Fruit fly (Drosophila melanogaster) whole organism, wandering third instar larva: ENCODE data around the gene sip2.
A peak's percentile ranks its signal among the peaks of the same experiment; 100 is the strongest.

Source experiments
- CrebA ChIP-seq: fragments of 200-800 bp; sonication (Bioruptor generic); optimal IDR thresholded peaks from 2 replicates; lab custom pipeline; 2016; ENCODE audit warnings: missing biosample characterization, mild to moderate bottlenecking, missing genetic modification characterization, borderline replicate concordance
- Dfd ChIP-seq: fragments of >200 bp; optimal IDR thresholded peaks from 2 replicates; lab custom pipeline; 2017; ENCODE audit warnings: missing biosample characterization, missing genetic modification characterization
- Dif ChIP-seq: fragments of 200-275, 200-300 bp; sonication (Bioruptor generic); optimal IDR thresholded peaks from 2 replicates; lab custom pipeline; 2018; ENCODE audit warnings: missing biosample characterization, missing genetic modification characterization; ENCODE audit not compliant: partially characterized antibody
- GATAd ChIP-seq: sonication (Bioruptor generic); optimal IDR thresholded peaks from 2 replicates; lab custom pipeline; 2016; ENCODE audit warnings: missing biosample characterization, missing genetic modification characterization
- HLH106 ChIP-seq: fragments of 200-800 bp; optimal IDR thresholded peaks from 3 replicates; lab custom pipeline; 2019; ENCODE audit warnings: missing biosample characterization, mild to moderate bottlenecking, missing genetic modification characterization, moderate library complexity
- Hnf4 ChIP-seq: fragments of 200-800 bp; sonication (Bioruptor generic); optimal IDR thresholded peaks from 2 replicates; lab custom pipeline; 2016; ENCODE audit warnings: missing biosample characterization, mild to moderate bottlenecking, missing genetic modification characterization
- Hr78 ChIP-seq: fragments of >200 bp; optimal IDR thresholded peaks from 2 replicates; lab custom pipeline; 2017; ENCODE audit warnings: missing biosample characterization, missing genetic modification characterization
- Hr83 ChIP-seq: fragments of 200-300 bp; sonication (Bioruptor generic); optimal IDR thresholded peaks from 2 replicates; lab custom pipeline; 2016; ENCODE audit warnings: missing biosample characterization, mild to moderate bottlenecking, missing genetic modification characterization, moderate library complexity; ENCODE audit not compliant: poor library complexity, severe bottlenecking
- Jra ChIP-seq: sonication (Bioruptor generic); optimal IDR thresholded peaks from 2 replicates; lab custom pipeline; 2016; ENCODE audit warnings: missing biosample characterization, missing genetic modification characterization
- Mio ChIP-seq: sonication (Bioruptor generic); optimal IDR thresholded peaks from 2 replicates; lab custom pipeline; 2016; ENCODE audit warnings: missing biosample characterization, missing genetic modification characterization
- Myc ChIP-seq: fragments of >200 bp; optimal IDR thresholded peaks from 2 replicates; lab custom pipeline; 2017
- N ChIP-seq: fragments of >200 bp; optimal IDR thresholded peaks from 2 replicates; lab custom pipeline; 2018; ENCODE audit warnings: missing biosample characterization, missing external identifiers, missing genetic modification characterization
- OdsH ChIP-seq: fragments of 200-800 bp; sonication (Bioruptor generic); optimal IDR thresholded peaks from 2 replicates; lab custom pipeline; 2016; ENCODE audit warnings: missing biosample characterization, mild to moderate bottlenecking, missing genetic modification characterization
- Rel ChIP-seq, 2 experiments: fragments of 200-800 bp; sonication (Bioruptor generic) in 1 of 2; optimal IDR thresholded peaks; 2 replicates in 1 of 2; 3 replicates in 1 of 2; lab custom pipeline; 2016 to 2019; ENCODE audit warnings: mild to moderate bottlenecking in 2 of 2, missing biosample characterization in 2 of 2, missing genetic modification characterization in 2 of 2, moderate library complexity in 1 of 2
- Sp1 ChIP-seq: fragments of 200-800 bp; sonication (Bioruptor generic); optimal IDR thresholded peaks from 3 replicates; lab custom pipeline; 2019; ENCODE audit warnings: missing biosample characterization, mild to moderate bottlenecking, missing genetic modification characterization, moderate library complexity
- Vsx2 ChIP-seq: fragments of 200-300, 225-300 bp; sonication (Bioruptor generic); optimal IDR thresholded peaks from 2 replicates; lab custom pipeline; 2018; ENCODE audit warnings: missing biosample characterization, missing genetic modification characterization; ENCODE audit not compliant: partially characterized antibody
- br ChIP-seq: fragments of 200-800 bp; sonication (Bioruptor generic); optimal IDR thresholded peaks from 2 replicates; lab custom pipeline; 2016; ENCODE audit warnings: missing biosample characterization, missing genetic modification characterization
- brk ChIP-seq: fragments of 200-800 bp; sonication (Bioruptor generic); optimal IDR thresholded peaks from 2 replicates; lab custom pipeline; 2016; ENCODE audit warnings: missing biosample characterization, mild to moderate bottlenecking, missing genetic modification characterization
- dmrt93B ChIP-seq: fragments of 200-800 bp; sonication (Bioruptor generic); optimal IDR thresholded peaks from 2 replicates; lab custom pipeline; 2018; ENCODE audit warnings: missing biosample characterization, mild to moderate bottlenecking, missing genetic modification characterization
- dsf ChIP-seq: sonication (Bioruptor generic); optimal IDR thresholded peaks from 2 replicates; lab custom pipeline; 2016; ENCODE audit warnings: missing biosample characterization, missing genetic modification characterization, borderline replicate concordance
- ey ChIP-seq: fragments of 200-800 bp; sonication (Bioruptor generic); optimal IDR thresholded peaks from 2 replicates; lab custom pipeline; 2016; ENCODE audit warnings: missing biosample characterization, missing genetic modification characterization
- foxo ChIP-seq, 2 experiments: fragments of 200-800 bp; sonication (Bioruptor generic); optimal IDR thresholded peaks; 2 replicates in 1 of 2; 3 replicates in 1 of 2; lab custom pipeline; 2016 to 2017; ENCODE audit warnings: missing biosample characterization in 2 of 2, missing genetic modification characterization in 2 of 2
- fru ChIP-seq: fragments of 200-800 bp; sonication (Bioruptor generic); optimal IDR thresholded peaks from 3 replicates; lab custom pipeline; 2016; ENCODE audit warnings: missing biosample characterization, mild to moderate bottlenecking, missing genetic modification characterization
- h ChIP-seq: fragments of 200-800 bp; sonication (Bioruptor generic); optimal IDR thresholded peaks from 3 replicates; lab custom pipeline; 2016; ENCODE audit warnings: missing biosample characterization, mild to moderate bottlenecking, missing genetic modification characterization
- jim ChIP-seq: fragments of 175-275, 200-325 bp; sonication (Bioruptor generic); optimal IDR thresholded peaks from 2 replicates; lab custom pipeline; 2016; ENCODE audit warnings: missing biosample characterization, mild to moderate bottlenecking, missing genetic modification characterization
- lola ChIP-seq: fragments of >200 bp; optimal IDR thresholded peaks from 2 replicates; lab custom pipeline; 2017; ENCODE audit warnings: missing biosample characterization, missing genetic modification characterization
- pan ChIP-seq: fragments of >200 bp; optimal IDR thresholded peaks from 2 replicates; lab custom pipeline; 2017
- psq ChIP-seq: fragments of 200-800 bp; sonication (Bioruptor generic); optimal IDR thresholded peaks from 3 replicates; lab custom pipeline; 2017; ENCODE audit warnings: missing biosample characterization, mild to moderate bottlenecking, missing genetic modification characterization, moderate library complexity
- rgr ChIP-seq: fragments of 200-800 bp; sonication (Bioruptor generic); optimal IDR thresholded peaks from 3 replicates; lab custom pipeline; 2016; ENCODE audit warnings: missing biosample characterization, mild to moderate bottlenecking, missing genetic modification characterization
- sage ChIP-seq: fragments of 200-800 bp; sonication (Bioruptor generic); optimal IDR thresholded peaks from 2 replicates; lab custom pipeline; 2016; ENCODE audit warnings: missing biosample characterization, mild to moderate bottlenecking, missing genetic modification characterization
- sv ChIP-seq: fragments of 200-800 bp; sonication (Bioruptor generic); optimal IDR thresholded peaks from 3 replicates; lab custom pipeline; 2016; ENCODE audit warnings: missing biosample characterization, missing genetic modification characterization
- usp ChIP-seq: fragments of >200 bp; optimal IDR thresholded peaks from 2 replicates; lab custom pipeline; 2017; ENCODE audit warnings: missing biosample characterization, missing genetic modification characterization
- woc ChIP-seq: sonication (Bioruptor generic); optimal IDR thresholded peaks from 2 replicates; lab custom pipeline; 2016; ENCODE audit warnings: missing biosample characterization, mild to moderate bottlenecking, missing genetic modification characterization

The sip2 gene

dm6 chr2L:6921360-6922090 lies 42.3 kb downstream of the sip2 start:
- TF ChIP-seq sv (no peak), brk (GFP tag; lab: Kevin White, UChicago) (no peak), br (no peak), Hr78 (GFP tag; lab: Kevin White, UChicago) (no peak), HLH106 (tag; lab: Kevin White, UChicago) (no peak), lola (GFP tag; lab: Kevin White, UChicago) (no peak), Dfd (GFP tag; lab: Kevin White, UChicago) (no peak), Mio (no peak), jim (no peak), psq (peak; percentile 88), Sp1 (GFP tag; lab: Kevin White, UChicago) (peak; percentile 3), dmrt93B (GFP tag; lab: Kevin White, UChicago) (no peak), fru (GFP tag; lab: Kevin White, UChicago) (peak; percentile 29), GATAd (GFP tag; lab: Kevin White, UChicago) (no peak), Myc (lab: Kevin White, UChicago) (peak; percentile 1), h (peak; percentile 30), rgr (GFP tag; lab: Kevin White, UChicago) (no peak), Jra (GFP tag; lab: Kevin White, UChicago) (no peak), OdsH (GFP tag; lab: Kevin White, UChicago) (no peak), Rel (GFP tag; optimal IDR thresholded peaks at IDR 0.05; lab: Kevin White, UChicago) (no peak), Rel (tag; optimal IDR thresholded peaks at IDR 0.05; lab: Kevin White, UChicago) (peak; percentile 66)
- TF ChIP-seq, all 38 proteins: peak for 6

- peak; percentile 1 for TF ChIP-seq rgr (GFP tag; lab: Kevin White, UChicago)
- no peak for TF ChIP-seq dsf (GFP tag; lab: Kevin White, UChicago)
- no peak for TF ChIP-seq sv
- peak; percentile 34 for TF ChIP-seq lola (GFP tag; lab: Kevin White, UChicago)
- TF ChIP-seq Hr83 (GFP tag; lab: Kevin White, UChicago): peak; percentile 45
- peak; percentile 6 for TF ChIP-seq woc (GFP tag; lab: Kevin White, UChicago)
- TF ChIP-seq N: peak; percentile 79
- no peak for TF ChIP-seq Dif (GFP tag; lab: Kevin White, UChicago)
Measured at dm6 chr2L:6920661-6921359, 43.1 kb downstream of the sip2 start, which contains the start of gene Hrb27C. TSS of gene Hrb27C (plus strand) at chr2L:6920704.

dm6 chr2L:6919850-6920660 lies 43.8 kb downstream of the sip2 start, which contains the start of gene x16:
TSS of gene x16 (minus strand) at chr2L:6920210.
- TF ChIP-seq rgr (GFP tag; lab: Kevin White, UChicago) (peak; percentile 9), Myc (lab: Kevin White, UChicago) (peak; percentile 14), dmrt93B (GFP tag; lab: Kevin White, UChicago) (no peak)

dm6 chr2L:6919203-6919849 lies 44.5 kb downstream of the sip2 start:
- TF ChIP-seq OdsH (GFP tag; lab: Kevin White, UChicago) (peak; percentile 4), Dfd (GFP tag; lab: Kevin White, UChicago) (no peak), Myc (lab: Kevin White, UChicago) (peak; percentile 11), woc (GFP tag; lab: Kevin White, UChicago) (peak; percentile 72)

- TF ChIP-seq GATAd (GFP tag; lab: Kevin White, UChicago): no peak
- TF ChIP-seq Myc (lab: Kevin White, UChicago): peak; percentile 60
- no peak for TF ChIP-seq Hr78 (GFP tag; lab: Kevin White, UChicago)
- TF ChIP-seq rgr (GFP tag; lab: Kevin White, UChicago): no peak
- no peak for TF ChIP-seq Dfd (GFP tag; lab: Kevin White, UChicago)
- TF ChIP-seq sage (GFP tag; lab: Kevin White, UChicago): no peak
- no peak for TF ChIP-seq Jra (GFP tag; lab: Kevin White, UChicago)
- no peak for TF ChIP-seq fru (GFP tag; lab: Kevin White, UChicago)
- no peak for TF ChIP-seq CrebA
- no peak for TF ChIP-seq lola (GFP tag; lab: Kevin White, UChicago)
- TF ChIP-seq jim: no peak
- no peak for TF ChIP-seq usp (GFP tag; lab: Kevin White, UChicago)
- no peak for TF ChIP-seq Mio
- no peak for TF ChIP-seq ey (GFP tag; lab: Kevin White, UChicago)
- no peak for TF ChIP-seq Hr83 (GFP tag; lab: Kevin White, UChicago)
- TF ChIP-seq foxo (GFP tag; optimal IDR thresholded peaks at IDR 0.05; lab: Kevin White, UChicago): no peak
- peak; percentile 87 for TF ChIP-seq pan (lab: Kevin White, UChicago)
- no peak for TF ChIP-seq Hnf4 (GFP tag; lab: Kevin White, UChicago)
- no peak for TF ChIP-seq br
- no peak for TF ChIP-seq sv
- TF ChIP-seq Vsx2 (GFP tag; lab: Kevin White, UChicago): no peak
Measured at dm6 chr2L:6918517-6919202, 45.2 kb downstream of the sip2 start, which contains the start of gene nop5. TSS of gene nop5 (minus strand) at chr2L:6918743.
